Worm (Caenorhabditis elegans): ENCODE data around the gene Y108G3AL.2.

DNA sequence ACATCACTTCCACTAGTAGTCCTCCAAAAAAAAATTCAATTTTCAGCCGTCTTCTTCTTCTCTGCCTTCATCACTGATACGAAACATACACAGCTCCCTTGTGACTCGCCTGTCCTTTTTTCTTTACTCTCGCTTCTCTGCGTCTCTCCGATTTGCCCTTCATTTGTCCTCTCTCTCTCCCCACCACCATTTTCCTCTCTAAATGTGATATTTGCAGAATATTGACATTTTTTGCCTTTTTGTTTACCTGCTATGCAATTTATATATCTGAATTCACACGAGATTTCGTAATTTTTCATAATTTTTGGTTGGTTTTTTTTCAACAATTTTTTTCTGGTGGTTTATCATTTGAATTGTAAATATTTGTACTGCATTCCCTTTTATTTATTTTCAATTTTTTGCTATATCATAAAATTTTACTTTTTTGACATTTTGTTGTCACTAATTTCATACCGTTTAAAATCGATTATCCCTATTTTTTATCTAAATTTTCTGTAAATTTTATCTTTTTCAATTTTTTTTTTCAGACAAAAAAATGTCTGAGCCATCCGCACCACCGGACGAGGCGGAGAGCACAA lies 37.2 kb downstream of the Y108G3AL.2 start, which contains the start of gene lec-12:
- TF ChIP-seq crh-2 (tag; optimal IDR thresholded peaks at IDR 0.05) (peak; percentile 6), nhr-77 (tag; optimal IDR thresholded peaks at IDR 0.05) (no peak), unc-62 (GFP tag; optimal IDR thresholded peaks at IDR 0.05) (no peak)

Measured in whole organism, L2 larva.